Fruit fly (Drosophila melanogaster) whole organism, prepupa: ENCODE data around the gene CG9263.
A peak's percentile ranks its signal among the peaks of the same experiment; 100 is the strongest.

Experiments
- Blimp-1 ChIP-seq: fragments of 200-800 bp; sonication (Bioruptor generic); optimal IDR thresholded peaks from 3 replicates; lab custom pipeline; 2017; ENCODE audit warnings: missing biosample characterization, missing genetic modification characterization, mild to moderate bottlenecking, moderate library complexity, missing genetic modification reagents
- CG11294 ChIP-seq: fragments of 200-800 bp; sonication (Bioruptor generic); IDR thresholded peaks from 2 replicates; pipeline ENCODE4 v1.3.6; 2022; ENCODE audit warnings: missing biosample characterization, missing genetic modification characterization
- CG11762 ChIP-seq: fragments of 200-800 bp; sonication (Bioruptor generic); optimal IDR thresholded peaks from 3 replicates; lab custom pipeline; 2016; ENCODE audit warnings: missing biosample characterization, missing genetic modification characterization; ENCODE audit not compliant: insufficient read depth
- CG11902 ChIP-seq: fragments of 200-800 bp; sonication (Bioruptor generic); optimal IDR thresholded peaks from 3 replicates; lab custom pipeline; 2016; ENCODE audit warnings: missing biosample characterization, missing genetic modification characterization
- CG16779 ChIP-seq: fragments of 200-800 bp; sonication (Bioruptor generic); optimal IDR thresholded peaks from 3 replicates; lab custom pipeline; 2017; ENCODE audit warnings: missing biosample characterization, mild to moderate bottlenecking, missing genetic modification characterization
- CG3919 ChIP-seq: fragments of 200-800 bp; sonication (Bioruptor generic); optimal IDR thresholded peaks from 3 replicates; lab custom pipeline; 2016; ENCODE audit warnings: missing biosample characterization, missing genetic modification characterization
- CG8119 ChIP-seq: fragments of 200-800 bp; sonication (Bioruptor generic); IDR thresholded peaks from 3 replicates; pipeline ENCODE4 v1.3.6; 2022; ENCODE audit warnings: missing biosample characterization, missing genetic modification characterization
- Eip78C ChIP-seq: fragments of 200-800 bp; sonication (Bioruptor generic); peaks from one replicate; lab custom pipeline; 2016; ENCODE audit warnings: missing biosample characterization, missing genetic modification characterization
- Hr39 ChIP-seq: fragments of 200-800 bp; sonication (Bioruptor generic); optimal IDR thresholded peaks from 2 replicates; lab custom pipeline; 2016; ENCODE audit warnings: missing biosample characterization, missing genetic modification characterization
- Sox15 ChIP-seq: fragments of 200-800 bp; sonication (Bioruptor generic); optimal IDR thresholded peaks from 3 replicates; lab custom pipeline; 2016; ENCODE audit warnings: missing biosample characterization, missing genetic modification characterization
- achi ChIP-seq: fragments of 200-800 bp; sonication (Bioruptor generic); optimal IDR thresholded peaks from 3 replicates; lab custom pipeline; 2016; ENCODE audit warnings: missing biosample characterization, missing genetic modification characterization
- spab ChIP-seq: fragments of 200-800 bp; sonication (Bioruptor generic); optimal IDR thresholded peaks from 2 replicates; lab custom pipeline; 2017; ENCODE audit warnings: missing biosample characterization, mild to moderate bottlenecking, missing genetic modification characterization, missing genetic modification reagents
- ss ChIP-seq, 2 experiments: fragments of 200-800 bp; sonication (Bioruptor generic); optimal IDR thresholded peaks; 2 replicates in 1 of 2; 3 replicates in 1 of 2; lab custom pipeline; 2017 to 2018; ENCODE audit warnings: mild to moderate bottlenecking in 2 of 2, missing biosample characterization in 2 of 2, missing genetic modification characterization in 2 of 2, moderate library complexity in 1 of 2
- vri ChIP-seq: fragments of 200-800 bp; sonication (Bioruptor generic); optimal IDR thresholded peaks from 3 replicates; lab custom pipeline; 2016; ENCODE audit warnings: missing biosample characterization, mild to moderate bottlenecking, missing genetic modification characterization

DNA sequence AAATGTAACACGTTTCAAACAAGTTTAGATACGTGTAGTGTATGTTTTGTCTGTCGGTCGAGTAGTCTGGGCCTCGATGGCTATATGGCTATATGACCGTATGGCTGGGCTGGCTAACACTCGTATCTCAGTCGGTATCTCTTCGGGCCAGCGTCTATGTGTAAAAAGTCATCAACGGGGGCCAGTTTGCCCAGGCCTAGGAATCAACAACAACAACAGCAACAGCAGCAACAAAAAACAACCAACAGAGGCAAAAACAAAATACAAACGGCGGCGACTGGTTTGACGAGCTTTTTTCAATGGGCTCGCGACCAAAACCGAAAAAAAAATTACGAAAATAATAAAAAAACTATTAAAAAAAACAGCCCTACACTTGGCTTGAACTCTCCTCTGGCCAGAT, 3.3 kb upstream of the CG9263 start:
- no peak for TF ChIP-seq CG11902 (GFP tag; lab: Kevin White, UChicago)
- TF ChIP-seq achi (GFP tag; lab: Kevin White, UChicago): peak; percentile 1
- peak; percentile 86 for TF ChIP-seq CG16779 (tag; lab: Kevin White, UChicago)
- TF ChIP-seq Hr39 (GFP tag; lab: Kevin White, UChicago): no peak
- no peak for TF ChIP-seq Sox15 (GFP tag; lab: Kevin White, UChicago)
- TF ChIP-seq ss (GFP tag; optimal IDR thresholded peaks at IDR 0.05; lab: Kevin White, UChicago): peak; percentile 96 to 99
- peak; percentile 57 for TF ChIP-seq Eip78C (GFP tag; lab: Kevin White, UChicago)
- TF ChIP-seq vri (GFP tag; lab: Kevin White, UChicago): no peak
- no peak for TF ChIP-seq CG11294 (GFP tag; lab: Robert Waterston, UW)
- TF ChIP-seq CG11762 (GFP tag; lab: Kevin White, UChicago): no peak
- TF ChIP-seq CG3919: peak; percentile 14
- TF ChIP-seq CG8119: peak; percentile 85
- no peak for TF ChIP-seq Blimp-1 (GFP tag; lab: Kevin White, UChicago)
- peak; percentile 89 for TF ChIP-seq spab
